Worm (Caenorhabditis elegans) whole organism, L4 larva: ENCODE data around the gene tbx-35.

Experiments
- D1046.2 ChIP-seq: fragments of 200-800 bp; sonication (Bioruptor generic); IDR thresholded peaks from 2 replicates; pipeline ENCODE4 v1.3.6; 2022; ENCODE audit warnings: missing genetic modification characterization, missing compliant biosample characterization
- ceh-82 ChIP-seq: sonication (generic microtip); optimal IDR thresholded peaks from 2 replicates; lab custom pipeline; 2017; ENCODE audit warnings: missing biosample characterization, missing genetic modification characterization
- fkh-10 ChIP-seq: fragments of 150-350 bp; optimal IDR thresholded peaks from 2 replicates; lab custom pipeline; 2014; ENCODE audit warnings: missing biosample characterization, missing genetic modification reagents, missing genetic modification characterization
- fos-1 ChIP-seq: fragments of 150-350 bp; optimal IDR thresholded peaks from 2 replicates; lab custom pipeline; 2014; ENCODE audit warnings: missing biosample characterization, missing genetic modification characterization
- lin-15B ChIP-seq: fragments of 150-350 bp; sonication (generic microtip); optimal IDR thresholded peaks from 3 replicates; lab custom pipeline; 2014; ENCODE audit warnings: missing biosample characterization, missing genetic modification characterization
- snpc-1.2 ChIP-seq: fragments of 200-800 bp; sonication (Bioruptor generic); IDR thresholded peaks from 2 replicates; pipeline ENCODE4 v1.3.6; 2022; ENCODE audit warnings: missing genetic modification reagents, missing genetic modification characterization, missing compliant biosample characterization

DNA sequence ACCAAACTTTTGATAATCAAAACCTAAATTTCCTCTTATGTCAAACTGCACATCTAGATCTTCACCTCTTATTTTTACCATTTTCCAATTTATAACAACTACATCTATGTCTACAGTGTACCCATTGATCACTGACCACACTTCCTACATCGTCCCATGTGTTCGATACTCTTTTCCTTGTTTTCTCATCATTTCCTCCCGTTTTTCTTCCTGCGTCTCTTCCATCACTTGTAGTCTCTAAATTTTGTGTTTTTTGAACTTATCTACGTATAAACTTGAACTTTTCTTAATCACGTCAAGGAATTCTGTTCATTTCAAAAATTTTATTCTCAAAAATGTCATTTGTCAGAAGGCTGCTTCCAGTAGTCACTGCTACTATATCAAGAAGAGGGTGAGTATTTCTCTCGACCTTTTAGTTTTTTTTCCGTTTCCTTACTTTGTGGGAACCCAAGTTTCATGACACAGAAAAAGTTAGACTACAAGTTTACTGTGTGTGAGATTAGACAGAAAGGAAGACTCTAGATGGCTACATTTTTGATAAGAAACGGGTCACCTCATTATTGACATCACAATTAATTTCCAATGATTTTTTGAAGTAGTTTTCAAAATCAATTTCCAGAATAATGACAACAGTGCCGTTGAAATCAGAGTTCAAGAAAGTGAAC lies 47.0 kb upstream of the tbx-35 start:
- no peak for TF ChIP-seq fkh-10
- no peak for TF ChIP-seq lin-15B (tag; lab: Kevin White, UChicago)
- TF ChIP-seq fos-1: no peak
- TF ChIP-seq D1046.2: no peak
- no peak for TF ChIP-seq ceh-82 (tag; lab: Kevin White, UChicago)
- TF ChIP-seq snpc-1.2 (GFP tag; lab: Robert Waterston, UW): no peak
